Worm (Caenorhabditis elegans): Measurements from ENCODE around the gene fbxa-99.

DNA sequence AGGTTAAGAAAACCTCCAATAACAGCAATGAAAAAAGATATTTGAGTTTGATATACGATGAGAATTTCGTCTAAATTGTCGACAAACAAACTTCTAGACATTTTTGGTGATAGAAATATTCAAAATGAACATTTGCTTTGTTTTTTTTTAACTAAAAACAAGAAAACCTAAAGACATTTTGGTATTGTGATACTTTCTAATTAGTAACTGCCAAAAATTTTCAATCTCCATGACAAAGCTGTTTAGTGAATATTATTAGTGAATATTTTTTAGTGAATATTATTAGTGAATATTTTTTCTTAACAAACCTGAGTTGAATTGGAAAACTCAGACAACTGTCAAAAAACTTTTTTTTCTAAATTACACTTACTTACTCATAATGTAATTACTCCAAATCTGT lies 42.4 kb downstream of the fbxa-99 start, which contains the start of gene srw-55:
- no peak for TF ChIP-seq nhr-25 (tag; optimal IDR thresholded peaks at IDR 0.05)
- TF ChIP-seq ceh-28 (tag; optimal IDR thresholded peaks at IDR 0.05) = no peak
- TF ChIP-seq nhr-11 (tag; optimal IDR thresholded peaks at IDR 0.05) = no peak
- no peak for TF ChIP-seq fos-1 (tag; optimal IDR thresholded peaks at IDR 0.05)
- no peak for TF ChIP-seq snpc-4 (tag; optimal IDR thresholded peaks at IDR 0.05)
- no peak for TF ChIP-seq ZK546.5 (tag; optimal IDR thresholded peaks at IDR 0.05)
- TF ChIP-seq lin-39 (tag; optimal IDR thresholded peaks at IDR 0.05) = no peak
- no peak for TF ChIP-seq nhr-237 (tag; optimal IDR thresholded peaks at IDR 0.05)
- TF ChIP-seq ztf-4 (tag; optimal IDR thresholded peaks at IDR 0.05) = no peak
- no peak for TF ChIP-seq ztf-11 (tag; optimal IDR thresholded peaks at IDR 0.05)
- TF ChIP-seq nhr-76 (tag; optimal IDR thresholded peaks at IDR 0.05) = no peak
- no peak for TF ChIP-seq mml-1 (tag; optimal IDR thresholded peaks at IDR 0.05)

Data from whole organism, L3 larva.